Worm (Caenorhabditis elegans) whole organism, L1 larva: ENCODE measurements around the gene scav-1.

Experiments
- C04F5.9 ChIP-seq: sonication (generic microtip); optimal IDR thresholded peaks from 2 replicates; lab custom pipeline; 2016; ENCODE audit warnings: missing genetic modification characterization, missing compliant biosample characterization
- ama-1 ChIP-seq: fragments of 150-350 bp; optimal IDR thresholded peaks from 2 replicates; lab custom pipeline; 2014
- ceh-63 ChIP-seq: fragments of 200-800 bp; sonication (Bioruptor generic); optimal IDR thresholded peaks from 2 replicates; lab custom pipeline; 2018; ENCODE audit warnings: mild to moderate bottlenecking, missing genetic modification characterization, missing compliant biosample characterization
- ceh-8 ChIP-seq: fragments of 200-800 bp; sonication (Bioruptor generic); optimal IDR thresholded peaks from 2 replicates; lab custom pipeline; 2018; ENCODE audit warnings: mild to moderate bottlenecking, missing genetic modification characterization, moderate library complexity, missing compliant biosample characterization
- ceh-82 ChIP-seq, 3 experiments: fragments of 150-350 bp in 1 of 3; sonication (generic microtip) in 2 of 3; optimal IDR thresholded peaks; 2 replicates each; lab custom pipeline; 2014 to 2017; ENCODE audit warnings: missing biosample characterization in 3 of 3, missing genetic modification characterization in 3 of 3
- ceh-88 ChIP-seq: fragments of 200-800 bp; sonication (Bioruptor generic); IDR thresholded peaks from 2 replicates; pipeline ENCODE4 v1.3.6; 2022; ENCODE audit warnings: missing genetic modification characterization, missing compliant biosample characterization
- dsc-1 ChIP-seq: sonication (generic microtip); optimal IDR thresholded peaks from 2 replicates; lab custom pipeline; 2016; ENCODE audit warnings: mild to moderate bottlenecking, missing genetic modification characterization, missing compliant biosample characterization
- efl-3 ChIP-seq: fragments of 200-800 bp; sonication (Bioruptor generic); optimal IDR thresholded peaks from 2 replicates; lab custom pipeline; 2018; ENCODE audit warnings: mild to moderate bottlenecking, missing genetic modification characterization, missing compliant biosample characterization
- egl-27 ChIP-seq, 2 experiments: fragments of 150-350 bp in 1 of 2; sonication (generic microtip); optimal IDR thresholded peaks; 3 replicates each; lab custom pipeline; 2017 to 2018; ENCODE audit warnings: missing biosample characterization in 2 of 2, missing genetic modification characterization in 2 of 2, missing genetic modification reagents in 2 of 2
- elt-2 ChIP-seq: sonication (generic microtip); optimal IDR thresholded peaks from 2 replicates; lab custom pipeline; 2016; ENCODE audit warnings: missing genetic modification characterization, mild to moderate bottlenecking, inconsistent platforms, missing compliant biosample characterization, missing genetic modification reagents
- fkh-4 ChIP-seq: sonication (generic microtip); optimal IDR thresholded peaks from 2 replicates; lab custom pipeline; 2016; ENCODE audit warnings: missing compliant biosample characterization, missing genetic modification characterization, borderline replicate concordance
- grh-1 ChIP-seq: fragments of 200-800 bp; sonication (Bioruptor generic); IDR thresholded peaks from 2 replicates; pipeline ENCODE4 v1.3.6; 2022; ENCODE audit warnings: missing genetic modification reagents, missing genetic modification characterization, missing compliant biosample characterization
- hlh-17 ChIP-seq: fragments of 200-800 bp; sonication (Bioruptor generic); optimal IDR thresholded peaks from 2 replicates; lab custom pipeline; 2018; ENCODE audit warnings: missing genetic modification characterization, mild to moderate bottlenecking, missing compliant biosample characterization, moderate library complexity, borderline replicate concordance
- irx-1 ChIP-seq: sonication (generic microtip); optimal IDR thresholded peaks from 2 replicates; lab custom pipeline; 2016; ENCODE audit warnings: missing genetic modification characterization, missing compliant biosample characterization
- isw-1 ChIP-seq: fragments of 200-800 bp; sonication (Bioruptor generic); IDR thresholded peaks from 2 replicates; pipeline ENCODE4 v1.3.6; 2022; ENCODE audit warnings: missing genetic modification characterization, missing compliant biosample characterization
- jun-1 ChIP-seq: fragments of 150-350 bp; optimal IDR thresholded peaks from 2 replicates; lab custom pipeline; 2014; ENCODE audit warnings: missing biosample characterization, missing genetic modification reagents, missing genetic modification characterization
- lin-14 ChIP-seq: fragments of 200-800 bp; sonication (Bioruptor generic); optimal IDR thresholded peaks from 2 replicates; lab custom pipeline; 2018; ENCODE audit warnings: mild to moderate bottlenecking, missing genetic modification characterization, moderate library complexity, missing compliant biosample characterization
- lin-35 ChIP-seq, 2 experiments: fragments of 150-350 bp; optimal IDR thresholded peaks; 2 replicates each; lab custom pipeline; 2014; ENCODE audit warnings: missing biosample characterization in 2 of 2, missing genetic modification characterization in 2 of 2, missing genetic modification reagents in 2 of 2
- lsy-2 ChIP-seq, 2 experiments: fragments of 150-350 bp; optimal IDR thresholded peaks; 2 replicates each; lab custom pipeline; 2014; ENCODE audit warnings: missing biosample characterization in 2 of 2, missing genetic modification characterization in 2 of 2
- mab-9 ChIP-seq: fragments of 200-800 bp; sonication (Bioruptor generic); IDR thresholded peaks from 2 replicates; pipeline ENCODE4 v1.3.6; 2022; ENCODE audit warnings: missing genetic modification reagents, missing genetic modification characterization, missing compliant biosample characterization
- mep-1 ChIP-seq: fragments of 150-350 bp; optimal IDR thresholded peaks from 2 replicates; lab custom pipeline; 2014; ENCODE audit warnings: missing biosample characterization, missing genetic modification characterization
- nhr-11 ChIP-seq: fragments of 150-350 bp; optimal IDR thresholded peaks from 2 replicates; lab custom pipeline; 2014; ENCODE audit warnings: missing biosample characterization, missing genetic modification characterization
- nhr-19 ChIP-seq: fragments of 200-800 bp; sonication (Bioruptor generic); conservative IDR thresholded peaks from 2 replicates; pipeline ENCODE4 v1.3.6; 2022; ENCODE audit warnings: missing genetic modification characterization, missing compliant biosample characterization
- nhr-237 ChIP-seq: fragments of 150-350 bp; optimal IDR thresholded peaks from 2 replicates; lab custom pipeline; 2014; ENCODE audit warnings: missing biosample characterization, missing genetic modification characterization
- nhr-71 ChIP-seq: sonication (generic microtip); optimal IDR thresholded peaks from 2 replicates; lab custom pipeline; 2016; ENCODE audit warnings: mild to moderate bottlenecking, missing genetic modification characterization, moderate library complexity, missing compliant biosample characterization
- nhr-84 ChIP-seq: sonication (generic microtip); optimal IDR thresholded peaks from 2 replicates; lab custom pipeline; 2017; ENCODE audit warnings: missing biosample characterization, missing genetic modification characterization
- nhr-85 ChIP-seq: sonication (generic microtip); peaks from one replicate; lab custom pipeline; 2016; ENCODE audit warnings: missing genetic modification characterization, inconsistent platforms, missing compliant biosample characterization
- nhr-90 ChIP-seq: sonication (generic microtip); optimal IDR thresholded peaks from 2 replicates; lab custom pipeline; 2016; ENCODE audit warnings: mild to moderate bottlenecking, missing genetic modification characterization, missing compliant biosample characterization; ENCODE audit not compliant: poor library complexity
- pag-3 ChIP-seq: sonication (generic microtip); optimal IDR thresholded peaks from 2 replicates; lab custom pipeline; 2017; ENCODE audit warnings: missing genetic modification characterization, mild to moderate bottlenecking, missing compliant biosample characterization, antibody characterized with exemption, borderline replicate concordance; ENCODE audit not compliant: insufficient read depth
- pqm-1 ChIP-seq: sonication (generic microtip); optimal IDR thresholded peaks from 3 replicates; lab custom pipeline; 2017; ENCODE audit warnings: missing biosample characterization, missing genetic modification characterization
- skn-1 ChIP-seq: fragments of 150-350 bp; optimal IDR thresholded peaks from 2 replicates; lab custom pipeline; 2014; ENCODE audit warnings: missing biosample characterization, missing genetic modification characterization
- snpc-4 ChIP-seq: fragments of 150-350 bp; optimal IDR thresholded peaks from 2 replicates; lab custom pipeline; 2014; ENCODE audit warnings: missing biosample characterization, missing genetic modification characterization
- snu-23 ChIP-seq: sonication (generic microtip); optimal IDR thresholded peaks from 2 replicates; lab custom pipeline; 2016; ENCODE audit warnings: missing genetic modification characterization, missing compliant biosample characterization
- sptf-1 ChIP-seq: fragments of 150-350 bp; optimal IDR thresholded peaks from 2 replicates; lab custom pipeline; 2014; ENCODE audit warnings: missing biosample characterization, missing genetic modification characterization
- sup-37 ChIP-seq: fragments of 200-800 bp; sonication (Bioruptor generic); optimal IDR thresholded peaks from 2 replicates; lab custom pipeline; 2018; ENCODE audit warnings: mild to moderate bottlenecking, missing genetic modification characterization, missing compliant biosample characterization
- tbx-2 ChIP-seq: sonication (generic microtip); optimal IDR thresholded peaks from 2 replicates; lab custom pipeline; 2016; ENCODE audit warnings: missing genetic modification characterization, missing compliant biosample characterization
- unc-130 ChIP-seq: fragments of 150-350 bp; optimal IDR thresholded peaks from 2 replicates; lab custom pipeline; 2017; ENCODE audit warnings: missing biosample characterization, missing genetic modification characterization, inconsistent platforms
- unc-98 ChIP-seq: fragments of 200-800 bp; sonication (Bioruptor generic); IDR thresholded peaks from 2 replicates; pipeline ENCODE4 v1.3.6; 2022; ENCODE audit warnings: missing genetic modification characterization, missing compliant biosample characterization
- vab-15 ChIP-seq: sonication (generic microtip); optimal IDR thresholded peaks from 2 replicates; lab custom pipeline; 2017; ENCODE audit warnings: missing genotype, mild to moderate bottlenecking, missing genetic modification characterization, missing compliant biosample characterization
- zip-4 ChIP-seq: fragments of 200-800 bp; sonication (Bioruptor generic); optimal IDR thresholded peaks from 2 replicates; lab custom pipeline; 2018; ENCODE audit warnings: mild to moderate bottlenecking, missing genetic modification characterization, moderate library complexity, missing compliant biosample characterization
- ztf-11 ChIP-seq, 2 experiments: sonication (generic microtip); optimal IDR thresholded peaks; 2 replicates each; lab custom pipeline; 2016 to 2017; ENCODE audit warnings: missing genetic modification characterization in 2 of 2, missing biosample characterization in 1 of 2, missing compliant biosample characterization in 1 of 2

scav-1 gene

DNA sequence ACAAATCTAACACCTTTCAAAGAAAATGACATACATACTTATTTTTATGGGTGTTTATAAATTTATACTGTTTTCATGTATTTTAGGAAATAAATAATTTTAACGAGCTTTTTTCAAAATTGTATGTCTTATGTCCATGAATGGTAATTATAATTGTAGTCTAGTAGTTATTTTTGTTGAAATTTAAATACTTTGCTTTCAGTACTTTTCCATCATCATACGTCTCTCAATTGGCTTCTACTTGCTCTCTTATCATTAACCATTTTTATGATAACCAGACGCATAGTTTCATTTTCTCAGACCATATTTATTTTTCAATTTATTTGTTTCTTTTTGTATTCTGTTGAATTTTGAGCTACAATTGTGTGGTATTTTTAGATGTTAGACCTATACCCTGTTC is 34.9 kb downstream of the scav-1 start, which contains the start of gene F35C8.5:
TSS of gene F35C8.5 (plus strand) at position 377 of the 400 bp plus-strand sequence.
- peak in 1 of 2 experiments; percentile 8 for TF ChIP-seq lin-35 (GFP tag; optimal IDR thresholded peaks at IDR 0.05; lab: Kevin White, UChicago)
- no peak for TF ChIP-seq lsy-2 (tag; optimal IDR thresholded peaks at IDR 0.05; lab: Kevin White, UChicago)
- peak; percentile 30 for TF ChIP-seq elt-2

ce11 chrX:5364222-5364621 is 36.2 kb downstream of the scav-1 start, which contains the start of gene chtl-1:
chtl-1 (minus strand) TSS chrX:5364322.
- TF ChIP-seq ama-1, result no peak
- no peak for TF ChIP-seq unc-130 (tag; lab: Kevin White, UChicago)

- TF ChIP-seq nhr-11 (no peak), lin-14 (peak; percentile 8)
These were observed 39.7 kb downstream of the scav-1 start for ce11 chrX:5360682-5361081.

ce11 chrX:5355253-5355652 is 45.1 kb downstream of the scav-1 start:
- TF ChIP-seq lin-35 (GFP tag; optimal IDR thresholded peaks at IDR 0.05; lab: Kevin White, UChicago), result peak in 1 of 2 experiments; percentile 5
- no peak for TF ChIP-seq ceh-63 (GFP tag; lab: Kevin White, UChicago)
- TF ChIP-seq lin-14, result peak; percentile 10
- no peak for TF ChIP-seq ceh-88 (GFP tag; lab: Robert Waterston, UW)
- no peak for TF ChIP-seq nhr-85 (tag; lab: Kevin White, UChicago)
- TF ChIP-seq pag-3, result no peak
- peak; percentile 3 for TF ChIP-seq nhr-71
- peak; percentile 52 for TF ChIP-seq skn-1 (tag; lab: Kevin White, UChicago)
- no peak for TF ChIP-seq nhr-237 (tag; lab: Kevin White, UChicago)
- TF ChIP-seq ceh-82 (tag; optimal IDR thresholded peaks at IDR 0.05; lab: Kevin White, UChicago), result no peak
- no peak for TF ChIP-seq C04F5.9 (tag; lab: Kevin White, UChicago)
- peak; percentile 17 for TF ChIP-seq snu-23
- TF ChIP-seq grh-1 (GFP tag; lab: Robert Waterston, UW), result no peak
- TF ChIP-seq pqm-1 (tag; lab: Kevin White, UChicago), result no peak

ce11 chrX:5354022-5354876 is 46.1 kb downstream of the scav-1 start, which contains the start of gene pfn-2:
pfn-2 (minus strand) TSS chrX:5354072.
- TF ChIP-seq snpc-4 (tag; lab: Kevin White, UChicago) (no peak), unc-98 (GFP tag; lab: Robert Waterston, UW) (no peak), snu-23 (peak; percentile 14), tbx-2 (tag; lab: Kevin White, UChicago) (no peak), ztf-11 (tag; optimal IDR thresholded peaks at IDR 0.05; lab: Kevin White, UChicago) (peak in 1 of 2 experiments; percentile 44), egl-27 (tag; optimal IDR thresholded peaks at IDR 0.05; lab: Kevin White, UChicago) (no peak), fkh-4 (tag; lab: Kevin White, UChicago) (no peak), vab-15 (tag; lab: Kevin White, UChicago) (no peak), sup-37 (GFP tag; lab: Kevin White, UChicago) (no peak), C04F5.9 (tag; lab: Kevin White, UChicago) (no peak), nhr-19 (GFP tag; lab: Robert Waterston, UW) (no peak), jun-1 (tag; lab: Kevin White, UChicago) (no peak), irx-1 (tag; lab: Kevin White, UChicago) (no peak), nhr-237 (tag; lab: Kevin White, UChicago) (no peak), mab-9 (GFP tag; lab: Robert Waterston, UW) (no peak), nhr-90 (peak; percentile 15), ceh-82 (tag; optimal IDR thresholded peaks at IDR 0.05; lab: Kevin White, UChicago) (peak in 1 of 3 experiments; percentile 54), ama-1 (no peak), nhr-71 (peak; percentile 17), ceh-63 (GFP tag; lab: Kevin White, UChicago) (no peak), nhr-11 (no peak), dsc-1 (tag; lab: Kevin White, UChicago) (peak; percentile 26), efl-3 (no peak), sptf-1 (tag; lab: Kevin White, UChicago) (no peak), hlh-17 (GFP tag; lab: Kevin White, UChicago) (no peak), isw-1 (GFP tag; lab: Robert Waterston, UW) (no peak), grh-1 (GFP tag; lab: Robert Waterston, UW) (no peak), mep-1 (tag; lab: Kevin White, UChicago) (no peak), ceh-8 (GFP tag; lab: Kevin White, UChicago) (peak; percentile 14), nhr-84 (tag; lab: Kevin White, UChicago) (no peak), zip-4 (GFP tag; lab: Kevin White, UChicago) (no peak)
